Worm (Caenorhabditis elegans): ENCODE measurements around the gene C12D8.20.
A peak's percentile ranks its signal among the peaks of the same experiment; 100 is the strongest.

Gene C12D8.20

DNA sequence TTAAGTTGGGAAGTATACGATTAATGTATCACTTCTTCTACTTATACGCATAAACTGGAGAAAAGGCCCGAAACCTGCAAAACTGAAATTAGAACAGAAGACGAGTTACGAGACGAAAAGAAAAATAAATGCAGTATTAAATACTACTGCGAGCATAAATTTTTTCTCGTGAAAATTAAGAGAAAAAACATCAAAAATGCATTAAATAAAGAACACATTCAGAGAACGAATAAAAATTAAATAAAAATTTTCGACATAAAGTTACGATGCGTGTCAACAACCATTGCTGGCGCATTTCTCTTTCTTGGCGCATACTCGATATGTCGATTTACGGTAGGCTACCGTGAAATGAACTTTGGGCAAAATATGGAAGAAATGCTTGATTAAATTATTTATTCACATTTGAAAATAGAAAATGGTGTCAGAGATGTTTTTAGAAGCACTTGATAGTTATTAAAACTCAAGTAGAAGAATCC lies 17.2 kb upstream of the C12D8.20 start, which contains the start of the genes ZK856.19 and ZK856.11:
ZK856.19 (minus strand) TSS at position 51 of the 476 bp plus-strand sequence.
ZK856.11 (minus strand) TSS at position 76 of the 476 bp plus-strand sequence.
- no peak for TF ChIP-seq hpl-2 (GFP tag; optimal IDR thresholded peaks at IDR 0.05)
- peak; percentile 33 for TF ChIP-seq nhr-11 (tag; optimal IDR thresholded peaks at IDR 0.05)
- no peak for TF ChIP-seq mab-9 (GFP tag; IDR thresholded peaks at IDR 0.05)
- peak; percentile 37 for TF ChIP-seq skn-1 (tag; optimal IDR thresholded peaks at IDR 0.05)
- no peak for TF ChIP-seq pax-3 (tag; optimal IDR thresholded peaks at IDR 0.05)
- peak; percentile 39 for TF ChIP-seq aly-2 (tag; optimal IDR thresholded peaks at IDR 0.05)
- no peak for TF ChIP-seq C34B4.2 (tag; optimal IDR thresholded peaks at IDR 0.05)
- no peak for TF ChIP-seq fkh-8 (tag; optimal IDR thresholded peaks at IDR 0.05)
- no peak for TF ChIP-seq unc-98 (GFP tag; IDR thresholded peaks at IDR 0.05)
- TF ChIP-seq fos-1 (tag; optimal IDR thresholded peaks at IDR 0.05) = peak; percentile 27
- no peak for TF ChIP-seq Y116A8C.19 (tag; optimal IDR thresholded peaks at IDR 0.05; ENCODE audit: borderline replicate concordance)
- TF ChIP-seq F16B12.6 (tag; optimal IDR thresholded peaks at IDR 0.05) = peak; percentile 36
- peak; percentile 70 for TF ChIP-seq rnt-1 (tag; optimal IDR thresholded peaks at IDR 0.05)
- peak; percentile 79 for TF ChIP-seq snu-23 (GFP tag; optimal IDR thresholded peaks at IDR 0.05)
- no peak for TF ChIP-seq mef-2 (tag; optimal IDR thresholded peaks at IDR 0.05)
- no peak for TF ChIP-seq ets-5 (GFP tag; IDR thresholded peaks at IDR 0.05)
- peak; percentile 1 for TF ChIP-seq lin-13 (GFP tag; optimal IDR thresholded peaks at IDR 0.05)
- TF ChIP-seq swsn-7 (tag; optimal IDR thresholded peaks at IDR 0.05) = peak; percentile 77
- TF ChIP-seq ceh-82 (tag; optimal IDR thresholded peaks at IDR 0.05) = peak; percentile 21 to 47 (median 40)
- peak; percentile 60 for TF ChIP-seq unc-130 (tag; optimal IDR thresholded peaks at IDR 0.05)
- no peak for TF ChIP-seq nhr-84 (tag; optimal IDR thresholded peaks at IDR 0.05)
- TF ChIP-seq lir-3 (tag; optimal IDR thresholded peaks at IDR 0.05; ENCODE audit: poor library complexity) = peak; percentile 50
- peak; percentile 69 for TF ChIP-seq snpc-4 (tag; optimal IDR thresholded peaks at IDR 0.05)
- TF ChIP-seq pag-3 (tag; optimal IDR thresholded peaks at IDR 0.05; ENCODE audit: borderline replicate concordance, insufficient read depth) = no peak
- peak; percentile 55; the same call in 1 of the 2 replicates for TF ChIP-seq grh-1 (GFP tag; IDR thresholded peaks at IDR 0.05)
- TF ChIP-seq irx-1 (tag; optimal IDR thresholded peaks at IDR 0.05) = peak; percentile 40
- no peak for TF ChIP-seq efl-3 (GFP tag; optimal IDR thresholded peaks at IDR 0.05)
- no peak for TF ChIP-seq egl-13 (tag; optimal IDR thresholded peaks at IDR 0.05)
- TF ChIP-seq hlh-4 (tag; optimal IDR thresholded peaks at IDR 0.05) = no peak
- peak; percentile 68 for TF ChIP-seq C16A3.4 (tag; optimal IDR thresholded peaks at IDR 0.05)
- TF ChIP-seq lin-15B (tag; optimal IDR thresholded peaks at IDR 0.05) = peak; percentile 78
- TF ChIP-seq unc-62 (GFP tag; optimal IDR thresholded peaks at IDR 0.05) = no peak
- TF ChIP-seq tbx-2 (tag; optimal IDR thresholded peaks at IDR 0.05) = peak; percentile 78
- TF ChIP-seq pqm-1 (tag; optimal IDR thresholded peaks at IDR 0.05) = no peak
- no peak for TF ChIP-seq mdl-1 (tag; optimal IDR thresholded peaks at IDR 0.05)
- peak; percentile 78 for TF ChIP-seq nhr-90 (tag; optimal IDR thresholded peaks at IDR 0.05; ENCODE audit: poor library complexity)
- peak; percentile 58 for TF ChIP-seq isw-1 (GFP tag; IDR thresholded peaks at IDR 0.05)
- no peak for TF ChIP-seq jun-1 (tag; optimal IDR thresholded peaks at IDR 0.05)
- TF ChIP-seq tlp-1 (tag; optimal IDR thresholded peaks at IDR 0.05) = no peak
- no peak for TF ChIP-seq nhr-28 (tag; optimal IDR thresholded peaks at IDR 0.05)
- TF ChIP-seq alr-1 (tag; optimal IDR thresholded peaks at IDR 0.05; ENCODE audit: borderline replicate concordance) = no peak
- no peak for TF ChIP-seq hlh-17 (GFP tag; optimal IDR thresholded peaks at IDR 0.05; ENCODE audit: borderline replicate concordance)
- peak; percentile 37 for TF ChIP-seq lin-39 (tag; optimal IDR thresholded peaks at IDR 0.05)
- peak in 2 of 6 experiments; percentile 2 to 18 for TF ChIP-seq elt-3 (tag; optimal IDR thresholded peaks at IDR 0.05)
- no peak for TF ChIP-seq unc-30 (tag; optimal IDR thresholded peaks at IDR 0.05)
- peak; percentile 77 for TF ChIP-seq xbp-1 (tag; optimal IDR thresholded peaks at IDR 0.05)
- TF ChIP-seq elt-2 (tag; optimal IDR thresholded peaks at IDR 0.05) = peak; percentile 31
- TF ChIP-seq nhr-71 (tag; optimal IDR thresholded peaks at IDR 0.05) = peak; percentile 85
- no peak for TF ChIP-seq nhr-237 (tag; optimal IDR thresholded peaks at IDR 0.05)
- TF ChIP-seq ceh-88 (GFP tag; IDR thresholded peaks at IDR 0.05) = no peak
- TF ChIP-seq nhr-20 (tag; optimal IDR thresholded peaks at IDR 0.05) = peak; percentile 78
- TF ChIP-seq nhr-77 (tag; optimal IDR thresholded peaks at IDR 0.05) = peak; percentile 24
- no peak for TF ChIP-seq aha-1 (tag; optimal IDR thresholded peaks at IDR 0.05)
